Fruit fly (Drosophila melanogaster) whole organism, prepupa: ENCODE results near the gene CG17777.

ENCODE experiments used
- Blimp-1 ChIP-seq: fragments of 200-800 bp; sonication (Bioruptor generic); optimal IDR thresholded peaks from 3 replicates; lab custom pipeline; 2017; ENCODE audit warnings: missing biosample characterization, missing genetic modification characterization, mild to moderate bottlenecking, moderate library complexity, missing genetic modification reagents
- CG10631 ChIP-seq: fragments of 200-800 bp; sonication (Bioruptor generic); optimal IDR thresholded peaks from 2 replicates; lab custom pipeline; 2016; ENCODE audit warnings: missing biosample characterization, missing genetic modification characterization
- CG11294 ChIP-seq: fragments of 200-800 bp; sonication (Bioruptor generic); IDR thresholded peaks from 2 replicates; pipeline ENCODE4 v1.3.6; 2022; ENCODE audit warnings: missing biosample characterization, missing genetic modification characterization
- CG11902 ChIP-seq: fragments of 200-800 bp; sonication (Bioruptor generic); optimal IDR thresholded peaks from 3 replicates; lab custom pipeline; 2016; ENCODE audit warnings: missing biosample characterization, missing genetic modification characterization
- CG1621 ChIP-seq: fragments of 200-800 bp; sonication (Bioruptor generic); optimal IDR thresholded peaks from 3 replicates; lab custom pipeline; 2018; ENCODE audit warnings: missing biosample characterization, mild to moderate bottlenecking, missing genetic modification characterization
- CG16779 ChIP-seq: fragments of 200-800 bp; sonication (Bioruptor generic); optimal IDR thresholded peaks from 3 replicates; lab custom pipeline; 2017; ENCODE audit warnings: missing biosample characterization, mild to moderate bottlenecking, missing genetic modification characterization
- CG3032 ChIP-seq: fragments of 200-800 bp; optimal IDR thresholded peaks from 2 replicates; lab custom pipeline; 2019; ENCODE audit warnings: missing biosample characterization, mild to moderate bottlenecking, missing genetic modification characterization, moderate library complexity
- CG34406 ChIP-seq: fragments of 200-800 bp; sonication (Bioruptor generic); optimal IDR thresholded peaks from 3 replicates; lab custom pipeline; 2016; ENCODE audit warnings: missing biosample characterization, missing genetic modification characterization
- CG3919 ChIP-seq: fragments of 200-800 bp; sonication (Bioruptor generic); optimal IDR thresholded peaks from 3 replicates; lab custom pipeline; 2016; ENCODE audit warnings: missing biosample characterization, missing genetic modification characterization
- CG4318 ChIP-seq: fragments of 200-800 bp; sonication (Bioruptor generic); optimal IDR thresholded peaks from 3 replicates; lab custom pipeline; 2017; ENCODE audit warnings: missing biosample characterization, mild to moderate bottlenecking, missing genetic modification characterization
- CG6163 ChIP-seq: fragments of 200-800 bp; sonication (Bioruptor generic); IDR thresholded peaks from 3 replicates; pipeline ENCODE4 v1.3.6; 2022; ENCODE audit warnings: missing biosample characterization, missing genetic modification characterization
- CG6808 ChIP-seq: fragments of 200-800 bp; sonication (Bioruptor generic); optimal IDR thresholded peaks from 3 replicates; lab custom pipeline; 2017; ENCODE audit warnings: missing biosample characterization, missing genetic modification characterization, mild to moderate bottlenecking, moderate library complexity, missing genetic modification reagents
- CG6854 ChIP-seq: fragments of 200-800 bp; sonication (Bioruptor generic); optimal IDR thresholded peaks from 2 replicates; lab custom pipeline; 2017; ENCODE audit warnings: missing biosample characterization, mild to moderate bottlenecking, missing genetic modification characterization
- CG8119 ChIP-seq: fragments of 200-800 bp; sonication (Bioruptor generic); IDR thresholded peaks from 3 replicates; pipeline ENCODE4 v1.3.6; 2022; ENCODE audit warnings: missing biosample characterization, missing genetic modification characterization
- CG8319 ChIP-seq: fragments of 200-800 bp; sonication (Bioruptor generic); optimal IDR thresholded peaks from 3 replicates; lab custom pipeline; 2016; ENCODE audit warnings: missing biosample characterization, missing genetic modification characterization
- CG8632 ChIP-seq: fragments of 200-800 bp; sonication (Bioruptor generic); optimal IDR thresholded peaks from 3 replicates; lab custom pipeline; 2016; ENCODE audit warnings: missing biosample characterization, missing genetic modification characterization
- CG9139 ChIP-seq: fragments of 200-800 bp; sonication (Bioruptor generic); optimal IDR thresholded peaks from 3 replicates; lab custom pipeline; 2017; ENCODE audit warnings: missing biosample characterization, mild to moderate bottlenecking, missing genetic modification characterization
- Eip75B ChIP-seq: fragments of 200-800 bp; sonication (Bioruptor generic); optimal IDR thresholded peaks from 3 replicates; lab custom pipeline; 2016; ENCODE audit warnings: missing biosample characterization, missing genetic modification characterization
- Eip78C ChIP-seq: fragments of 200-800 bp; sonication (Bioruptor generic); peaks from one replicate; lab custom pipeline; 2016; ENCODE audit warnings: missing biosample characterization, missing genetic modification characterization
- Eip93F ChIP-seq: fragments of 200-800 bp; sonication (Bioruptor generic); optimal IDR thresholded peaks from 2 replicates; lab custom pipeline; 2016; ENCODE audit warnings: missing biosample characterization, mild to moderate bottlenecking, missing genetic modification characterization
- Gug ChIP-seq: fragments of 200-800 bp; sonication (Bioruptor generic); IDR thresholded peaks from 2 replicates; pipeline ENCODE4 v1.3.6; 2022; ENCODE audit warnings: missing biosample characterization, missing genetic modification characterization
- Hr38 ChIP-seq: sonication (Bioruptor generic); optimal IDR thresholded peaks from 2 replicates; lab custom pipeline; 2016; ENCODE audit warnings: missing biosample characterization, missing genetic modification characterization
- Hr39 ChIP-seq: fragments of 200-800 bp; sonication (Bioruptor generic); optimal IDR thresholded peaks from 2 replicates; lab custom pipeline; 2016; ENCODE audit warnings: missing biosample characterization, missing genetic modification characterization
- Hr4 ChIP-seq: fragments of 200-800 bp; sonication (Bioruptor generic); optimal IDR thresholded peaks from 3 replicates; lab custom pipeline; 2016; ENCODE audit warnings: missing biosample characterization, missing genetic modification characterization
- OdsH ChIP-seq: fragments of 200-800 bp; sonication (Bioruptor generic); optimal IDR thresholded peaks from 3 replicates; lab custom pipeline; 2016; ENCODE audit warnings: missing biosample characterization, missing genetic modification characterization
- Sox14 ChIP-seq: fragments of 200-800 bp; sonication (Bioruptor generic); optimal IDR thresholded peaks from 3 replicates; lab custom pipeline; 2016; ENCODE audit warnings: missing biosample characterization, missing genetic modification characterization
- Sox15 ChIP-seq: fragments of 200-800 bp; sonication (Bioruptor generic); optimal IDR thresholded peaks from 3 replicates; lab custom pipeline; 2016; ENCODE audit warnings: missing biosample characterization, missing genetic modification characterization
- achi ChIP-seq: fragments of 200-800 bp; sonication (Bioruptor generic); optimal IDR thresholded peaks from 3 replicates; lab custom pipeline; 2016; ENCODE audit warnings: missing biosample characterization, missing genetic modification characterization
- acj6 ChIP-seq: fragments of 200-800 bp; sonication (Bioruptor generic); optimal IDR thresholded peaks from 3 replicates; lab custom pipeline; 2016; ENCODE audit warnings: missing biosample characterization, missing genetic modification characterization
- cyc ChIP-seq: fragments of 200-800 bp; sonication (Bioruptor generic); optimal IDR thresholded peaks from 3 replicates; lab custom pipeline; 2016; ENCODE audit warnings: missing biosample characterization, missing genetic modification characterization
- dac ChIP-seq: fragments of 200-800 bp; sonication (Bioruptor generic); optimal IDR thresholded peaks from 2 replicates; lab custom pipeline; 2017; ENCODE audit warnings: missing biosample characterization, mild to moderate bottlenecking, missing genetic modification characterization
- dsx ChIP-seq: fragments of 200-800 bp; optimal IDR thresholded peaks from 3 replicates; lab custom pipeline; 2019; ENCODE audit warnings: missing biosample characterization, mild to moderate bottlenecking, missing genetic modification characterization, moderate library complexity; ENCODE audit not compliant: poor library complexity, severe bottlenecking
- fkh ChIP-seq: fragments of 200-800 bp; sonication (Bioruptor generic); optimal IDR thresholded peaks from 3 replicates; lab custom pipeline; 2017; ENCODE audit warnings: missing biosample characterization, mild to moderate bottlenecking, missing genetic modification characterization, moderate library complexity
- lz ChIP-seq: fragments of 200-800 bp; sonication (Bioruptor generic); optimal IDR thresholded peaks from 3 replicates; lab custom pipeline; 2016; ENCODE audit warnings: missing biosample characterization, missing genetic modification characterization
- net ChIP-seq: fragments of 200-800 bp; sonication (Bioruptor generic); optimal IDR thresholded peaks from 3 replicates; lab custom pipeline; 2016; ENCODE audit warnings: missing biosample characterization, missing genetic modification characterization
- spab ChIP-seq: fragments of 200-800 bp; sonication (Bioruptor generic); optimal IDR thresholded peaks from 2 replicates; lab custom pipeline; 2017; ENCODE audit warnings: missing biosample characterization, mild to moderate bottlenecking, missing genetic modification characterization, missing genetic modification reagents
- ss ChIP-seq, 2 experiments: fragments of 200-800 bp; sonication (Bioruptor generic); optimal IDR thresholded peaks; 2 replicates in 1 of 2; 3 replicates in 1 of 2; lab custom pipeline; 2017 to 2018; ENCODE audit warnings: mild to moderate bottlenecking in 2 of 2, missing biosample characterization in 2 of 2, missing genetic modification characterization in 2 of 2, moderate library complexity in 1 of 2
- topi ChIP-seq: fragments of 200-800 bp; sonication (Bioruptor generic); optimal IDR thresholded peaks from 3 replicates; lab custom pipeline; 2016; ENCODE audit warnings: missing biosample characterization, missing genetic modification characterization

The CG17777 gene

DNA sequence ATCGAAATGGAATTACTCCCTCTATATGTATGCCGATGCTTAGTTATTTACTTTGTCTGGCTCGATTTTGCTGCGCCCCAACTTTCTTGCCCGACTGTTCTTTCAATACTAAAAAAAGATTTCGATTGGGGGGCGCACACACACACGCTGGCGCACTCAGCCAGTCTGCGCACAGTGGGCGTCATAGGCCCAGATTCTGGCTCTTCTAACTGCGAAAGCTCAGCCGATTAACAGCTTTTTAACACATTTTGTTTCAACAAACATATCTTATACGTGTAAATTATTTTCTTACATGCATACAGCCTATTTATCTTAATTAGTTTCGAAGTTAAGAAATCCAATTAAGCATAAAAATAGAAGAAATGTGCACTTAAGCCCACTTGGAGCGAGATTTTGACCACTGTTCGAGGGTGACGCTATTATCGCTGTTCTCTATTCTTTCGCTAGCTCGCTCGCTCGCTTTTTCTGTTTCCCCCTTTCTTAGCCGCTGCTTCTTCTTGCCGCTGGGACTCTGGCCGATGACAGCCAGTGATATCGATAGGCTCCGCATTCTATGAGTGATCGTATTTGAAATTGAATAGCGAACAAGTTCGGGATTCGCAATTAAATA, 35.6 kb downstream of the CG17777 start, which contains the start of gene Vinc (continued):
- TF ChIP-seq topi (GFP tag; lab: Kevin White, UChicago) (peak; percentile 90), Blimp-1 (peak; percentile 71), CG34406 (GFP tag; lab: Kevin White, UChicago) (peak; percentile 73), CG1621 (tag; lab: Kevin White, UChicago) (peak; percentile 73), CG9139 (GFP tag; lab: Kevin White, UChicago) (peak; percentile 75), CG11294 (GFP tag; lab: Robert Waterston, UW) (peak; percentile 66; the same call in 1 of the 2 replicates), CG6163 (GFP tag; lab: Robert Waterston, UW) (peak; percentile 84), CG8119 (GFP tag; lab: Robert Waterston, UW) (peak; percentile 84), CG8319 (peak; percentile 85), CG10631 (GFP tag; lab: Kevin White, UChicago) (no peak), Eip78C (peak; percentile 97), Gug (peak; percentile 82), CG6808 (peak; percentile 93), Hr4 (GFP tag; lab: Kevin White, UChicago) (no peak), Sox14 (GFP tag; lab: Kevin White, UChicago) (peak; percentile 82), acj6 (no peak), CG3919 (GFP tag; lab: Kevin White, UChicago) (peak; percentile 90), lz (GFP tag; lab: Kevin White, UChicago) (peak; percentile 77), ss (GFP tag; optimal IDR thresholded peaks at IDR 0.05; lab: Kevin White, UChicago) (peak; percentile 89 to 93), Sox15 (GFP tag; lab: Kevin White, UChicago) (peak; percentile 67), cyc (GFP tag; lab: Kevin White, UChicago) (peak; percentile 88), dac (GFP tag; lab: Kevin White, UChicago) (peak; percentile 58), Hr39 (GFP tag; lab: Kevin White, UChicago) (peak; percentile 79), Eip75B (GFP tag; lab: Kevin White, UChicago) (peak; percentile 94), CG3032 (tag; lab: Kevin White, UChicago) (peak; percentile 92), fkh (GFP tag; lab: Kevin White, UChicago) (peak; percentile 95), net (GFP tag; lab: Kevin White, UChicago) (peak; percentile 89), CG6854 (GFP tag; lab: Kevin White, UChicago) (peak; percentile 80), spab (peak; percentile 87), OdsH (GFP tag; lab: Kevin White, UChicago) (no peak), Hr38 (GFP tag; lab: Kevin White, UChicago) (no peak), CG8632 (GFP tag; lab: Kevin White, UChicago) (peak; percentile 84), CG4318 (GFP tag; lab: Kevin White, UChicago) (no peak), dsx (GFP tag; lab: Kevin White, UChicago) (peak; percentile 89), Eip93F (peak; percentile 85)

dm6 chrX:2223454-2223853, 36.8 kb downstream of the CG17777 start, which contains the start of gene CG14052:
TSS of gene CG14052 (plus strand) at chrX:2223754.
- TF ChIP-seq topi (GFP tag; lab: Kevin White, UChicago) (no peak), achi (GFP tag; lab: Kevin White, UChicago) (no peak), Gug (no peak), CG16779 (tag; lab: Kevin White, UChicago) (no peak), OdsH (GFP tag; lab: Kevin White, UChicago) (no peak), CG11902 (no peak), CG4318 (GFP tag; lab: Kevin White, UChicago) (no peak), Eip78C (no peak), fkh (GFP tag; lab: Kevin White, UChicago) (no peak), cyc (GFP tag; lab: Kevin White, UChicago) (no peak), Sox14 (GFP tag; lab: Kevin White, UChicago) (no peak), dac (GFP tag; lab: Kevin White, UChicago) (no peak)
